Worm (Caenorhabditis elegans): Measurements from ENCODE around the gene nlp-16.

- TF ChIP-seq snpc-4 (tag; optimal IDR thresholded peaks at IDR 0.05) (no peak), lin-11 (tag; optimal IDR thresholded peaks at IDR 0.05) (no peak), unc-39 (tag; optimal IDR thresholded peaks at IDR 0.05) (no peak), elt-3 (tag; optimal IDR thresholded peaks at IDR 0.05) (no peak), Y55F3AM.14 (GFP tag; optimal IDR thresholded peaks at IDR 0.05) (no peak)
These were observed 9.7 kb upstream of the nlp-16 start, which contains the start of gene srv-30 for ce11 chrIV:6269346-6269745.
